Fruit fly (Drosophila melanogaster) whole organism, embryonic: ENCODE results near the gene CG14024.

Source experiments
- Blimp-1 ChIP-seq: fragments of 200-800 bp; sonication (Bioruptor generic); optimal IDR thresholded peaks from 3 replicates; lab custom pipeline; 2018; ENCODE audit warnings: missing biosample characterization, missing genetic modification characterization, mild to moderate bottlenecking, moderate library complexity, missing genetic modification reagents
- BtbVII ChIP-seq: fragments of 200-800 bp; sonication (Bioruptor generic); optimal IDR thresholded peaks from 3 replicates; lab custom pipeline; 2017; ENCODE audit warnings: missing biosample characterization, mild to moderate bottlenecking, missing genetic modification characterization
- CG10959 ChIP-seq: fragments of 200-800 bp; sonication (Bioruptor generic); IDR thresholded peaks from 2 replicates; pipeline ENCODE4 v1.3.6; 2022; ENCODE audit warnings: missing biosample characterization, missing genetic modification characterization
- CG11560 ChIP-seq: fragments of 200-800 bp; sonication (Bioruptor generic); IDR thresholded peaks from 3 replicates; pipeline ENCODE4 v1.3.6; 2022; ENCODE audit warnings: missing biosample characterization, missing genetic modification characterization
- CG12744 ChIP-seq: fragments of 200-800 bp; sonication (Bioruptor generic); optimal IDR thresholded peaks from 2 replicates; lab custom pipeline; 2016; ENCODE audit warnings: missing biosample characterization, missing genetic modification characterization
- CG13287 ChIP-seq: fragments of 200-800 bp; sonication (Bioruptor generic); IDR thresholded peaks from 2 replicates; pipeline ENCODE4 v1.3.6; 2022; ENCODE audit warnings: missing biosample characterization, missing genetic modification characterization; ENCODE audit not compliant: partially characterized antibody
- CG15011 ChIP-seq: fragments of 200-800 bp; sonication (Bioruptor generic); optimal IDR thresholded peaks from 3 replicates; lab custom pipeline; 2018; ENCODE audit warnings: missing biosample characterization, mild to moderate bottlenecking, missing genetic modification characterization
- CG18599 ChIP-seq: fragments of 200-800 bp; sonication (Bioruptor generic); optimal IDR thresholded peaks from 3 replicates; lab custom pipeline; 2017; ENCODE audit warnings: missing biosample characterization, missing genetic modification characterization, mild to moderate bottlenecking, moderate library complexity, missing genetic modification reagents
- CG18619 ChIP-seq: fragments of 200-800 bp; sonication (Bioruptor generic); optimal IDR thresholded peaks from 3 replicates; lab custom pipeline; 2017; ENCODE audit warnings: missing biosample characterization, mild to moderate bottlenecking, missing genetic modification characterization
- CG2120 ChIP-seq: fragments of 200-800 bp; sonication (Bioruptor generic); optimal IDR thresholded peaks from 3 replicates; lab custom pipeline; 2016; ENCODE audit warnings: missing biosample characterization, missing genetic modification characterization
- CG3163 ChIP-seq: fragments of 200-800 bp; sonication (Bioruptor generic); optimal IDR thresholded peaks from 3 replicates; lab custom pipeline; 2016; ENCODE audit warnings: missing biosample characterization, missing genetic modification characterization
- CG32532 ChIP-seq: fragments of 200-800 bp; sonication (Bioruptor generic); IDR thresholded peaks from 2 replicates; pipeline ENCODE4 v1.3.6; 2022; ENCODE audit warnings: missing biosample characterization, missing genetic modification characterization
- CG33557 ChIP-seq: fragments of 200-800 bp; sonication (Bioruptor generic); optimal IDR thresholded peaks from 2 replicates; lab custom pipeline; 2019; ENCODE audit warnings: missing biosample characterization, mild to moderate bottlenecking, missing genetic modification characterization, moderate library complexity
- CG4328 ChIP-seq: fragments of 200-800 bp; sonication (Bioruptor generic); optimal IDR thresholded peaks from 3 replicates; lab custom pipeline; 2017; ENCODE audit warnings: missing biosample characterization, missing genetic modification reagents, missing genetic modification characterization
- CG4424 ChIP-seq: fragments of 200-800 bp; sonication (Bioruptor generic); optimal IDR thresholded peaks from 3 replicates; lab custom pipeline; 2016; ENCODE audit warnings: missing biosample characterization, missing genetic modification characterization
- CG6854 ChIP-seq: fragments of 200-800 bp; sonication (Bioruptor generic); optimal IDR thresholded peaks from 3 replicates; lab custom pipeline; 2017; ENCODE audit warnings: missing biosample characterization, mild to moderate bottlenecking, missing genetic modification characterization
- CkIIα-i1 ChIP-seq: fragments of 200-800 bp; sonication (Bioruptor generic); IDR thresholded peaks from 2 replicates; pipeline ENCODE4 v1.3.6; 2022; ENCODE audit warnings: missing biosample characterization, missing genetic modification characterization
- D19A ChIP-seq: fragments of 200-800 bp; optimal IDR thresholded peaks from 3 replicates; lab custom pipeline; 2019; ENCODE audit warnings: missing biosample characterization, mild to moderate bottlenecking, missing genetic modification characterization, moderate library complexity
- D19B ChIP-seq: fragments of 200-800 bp; sonication (Bioruptor generic); optimal IDR thresholded peaks from 2 replicates; lab custom pipeline; 2017; ENCODE audit warnings: missing biosample characterization, mild to moderate bottlenecking, missing genetic modification characterization
- Drgx ChIP-seq: fragments of 200-800 bp; sonication (Bioruptor generic); IDR thresholded peaks from 2 replicates; pipeline ENCODE4 v1.3.6; 2022; ENCODE audit warnings: missing biosample characterization, missing genetic modification characterization
- GATAe ChIP-seq: fragments of 200-800 bp; sonication (Bioruptor generic); conservative IDR thresholded peaks from 2 replicates; pipeline ENCODE4 v1.3.6; 2022; ENCODE audit warnings: missing biosample characterization, missing genetic modification characterization
- HHEX ChIP-seq: fragments of 200-800 bp; sonication (Bioruptor generic); optimal IDR thresholded peaks from 3 replicates; lab custom pipeline; 2017; ENCODE audit warnings: missing biosample characterization, mild to moderate bottlenecking, missing genetic modification characterization, missing genetic modification reagents
- HLH54F ChIP-seq: fragments of 200-800 bp; sonication (Bioruptor generic); optimal IDR thresholded peaks from 3 replicates; lab custom pipeline; 2016; ENCODE audit warnings: missing biosample characterization, missing genetic modification characterization
- HLHmδ ChIP-seq: fragments of 200-800 bp; sonication (Bioruptor generic); optimal IDR thresholded peaks from 2 replicates; lab custom pipeline; 2018; ENCODE audit warnings: missing biosample characterization, mild to moderate bottlenecking, missing genetic modification characterization, moderate library complexity
- Myb ChIP-seq: fragments of 200-800 bp; sonication (Bioruptor generic); optimal IDR thresholded peaks from 2 replicates; lab custom pipeline; 2016; ENCODE audit warnings: missing biosample characterization, missing genetic modification characterization
- Ssrp ChIP-seq: fragments of 200-800 bp; sonication (Bioruptor generic); optimal IDR thresholded peaks from 2 replicates; lab custom pipeline; 2018; ENCODE audit warnings: missing biosample characterization, mild to moderate bottlenecking, missing genetic modification characterization, moderate library complexity
- ap ChIP-seq: fragments of 200-800 bp; sonication (Bioruptor generic); IDR thresholded peaks from 2 replicates; pipeline ENCODE4 v1.3.6; 2022; ENCODE audit warnings: missing biosample characterization, missing genetic modification characterization
- ash1 ChIP-seq: fragments of 200-800 bp; sonication (Bioruptor generic); optimal IDR thresholded peaks from 2 replicates; lab custom pipeline; 2018; ENCODE audit warnings: missing biosample characterization, mild to moderate bottlenecking, missing genetic modification characterization
- caup ChIP-seq: fragments of 200-800 bp; sonication (Bioruptor generic); optimal IDR thresholded peaks from 3 replicates; lab custom pipeline; 2017; ENCODE audit warnings: missing biosample characterization, mild to moderate bottlenecking, missing genetic modification characterization, moderate library complexity; ENCODE audit not compliant: severe bottlenecking
- chinmo ChIP-seq: fragments of 200-800 bp; sonication (Bioruptor generic); IDR thresholded peaks from 4 replicates; pipeline ENCODE4 v1.3.6; 2022; ENCODE audit warnings: missing biosample characterization, missing genetic modification characterization; ENCODE audit not compliant: partially characterized antibody
- crol ChIP-seq: fragments of 200-800 bp; sonication (Bioruptor generic); IDR thresholded peaks from 2 replicates; pipeline ENCODE4 v1.3.6; 2022; ENCODE audit warnings: missing biosample characterization, missing genetic modification characterization
- disco-r ChIP-seq: fragments of 200-800 bp; sonication (Bioruptor generic); optimal IDR thresholded peaks from 2 replicates; lab custom pipeline; 2016; ENCODE audit warnings: missing biosample characterization, missing genetic modification characterization
- dysf ChIP-seq: fragments of 200-800 bp; sonication (Bioruptor generic); IDR thresholded peaks from 3 replicates; pipeline ENCODE4 v1.3.6; 2022; ENCODE audit warnings: missing biosample characterization, missing genetic modification characterization
- gem ChIP-seq: fragments of 200-800 bp; sonication (Bioruptor generic); optimal IDR thresholded peaks from 2 replicates; lab custom pipeline; 2019; ENCODE audit warnings: missing biosample characterization, mild to moderate bottlenecking, missing genetic modification characterization, moderate library complexity
- grn ChIP-seq: fragments of 200-800 bp; sonication (Bioruptor generic); optimal IDR thresholded peaks from 3 replicates; lab custom pipeline; 2017; ENCODE audit warnings: missing biosample characterization, missing genetic modification characterization
- h ChIP-seq: fragments of >200 bp; optimal IDR thresholded peaks from 2 replicates; lab custom pipeline; 2017
- hb ChIP-seq: fragments of 200-800 bp; sonication (Bioruptor generic); IDR thresholded peaks from 3 replicates; pipeline ENCODE4 v1.3.6; 2022; ENCODE audit warnings: missing biosample characterization, missing genetic modification characterization; ENCODE audit not compliant: partially characterized antibody
- lab ChIP-seq: fragments of 200-800 bp; sonication (Bioruptor generic); optimal IDR thresholded peaks from 3 replicates; lab custom pipeline; 2017; ENCODE audit warnings: missing biosample characterization, missing genetic modification characterization, mild to moderate bottlenecking, moderate library complexity, missing genetic modification reagents
- lilli ChIP-seq: fragments of 200-800 bp; sonication (Bioruptor generic); optimal IDR thresholded peaks from 3 replicates; lab custom pipeline; 2016; ENCODE audit warnings: missing biosample characterization, missing genetic modification characterization
- pb ChIP-seq: fragments of 200-800 bp; sonication (Bioruptor generic); optimal IDR thresholded peaks from 3 replicates; lab custom pipeline; 2016; ENCODE audit warnings: missing biosample characterization, missing genetic modification characterization
- peb ChIP-seq: fragments of 200-800 bp; sonication (Bioruptor generic); IDR thresholded peaks from 2 replicates; pipeline ENCODE4 v1.3.6; 2022; ENCODE audit warnings: missing biosample characterization, missing genetic modification characterization
- pita ChIP-seq: fragments of 200-800 bp; sonication (Bioruptor generic); optimal IDR thresholded peaks from 2 replicates; lab custom pipeline; 2017; ENCODE audit warnings: missing biosample characterization, mild to moderate bottlenecking, missing genetic modification characterization
- sens ChIP-seq: fragments of 200-800 bp; sonication (Bioruptor generic); peaks from one replicate; lab custom pipeline; 2016; ENCODE audit warnings: missing biosample characterization, missing genetic modification characterization
- slbo ChIP-seq: fragments of 200-800 bp; sonication (Bioruptor generic); IDR thresholded peaks from 2 replicates; pipeline ENCODE4 v1.3.6; 2022; ENCODE audit warnings: missing biosample characterization, missing genetic modification characterization
- sr ChIP-seq: fragments of 200-800 bp; sonication (Bioruptor generic); IDR thresholded peaks from 3 replicates; pipeline ENCODE4 v1.3.6; 2022; ENCODE audit warnings: missing biosample characterization, missing genetic modification characterization
- tap ChIP-seq: fragments of 200-800 bp; optimal IDR thresholded peaks from 3 replicates; lab custom pipeline; 2019; ENCODE audit warnings: missing biosample characterization, mild to moderate bottlenecking, missing genetic modification characterization, moderate library complexity
- unc-4 ChIP-seq: fragments of 200-800 bp; sonication (Bioruptor generic); IDR thresholded peaks from 2 replicates; pipeline ENCODE4 v1.3.6; 2022; ENCODE audit warnings: missing biosample characterization, missing genetic modification characterization; ENCODE audit not compliant: partially characterized antibody
- yki ChIP-seq: fragments of >200 bp; optimal IDR thresholded peaks from 3 replicates; lab custom pipeline; 2018

Gene CG14024

dm6 chr2L:5268198-5268597 is 46.5 kb downstream of the CG14024 start, which contains the start of gene Cyp4ac3:
Gene Cyp4ac3 (plus strand): TSS chr2L:5268498.
- TF ChIP-seq Blimp-1, result peak; percentile 41
- no peak for TF ChIP-seq caup (GFP tag; lab: Kevin White, UChicago)
- TF ChIP-seq CG13287 (GFP tag; lab: Robert Waterston, UW), result no peak

- no peak for TF ChIP-seq Myb (GFP tag; lab: Kevin White, UChicago)
- no peak for TF ChIP-seq ap (GFP tag; lab: Robert Waterston, UW)
- no peak for TF ChIP-seq unc-4
- no peak for TF ChIP-seq tap (tag; lab: Kevin White, UChicago)
- TF ChIP-seq CkIIα-i1 (GFP tag; lab: Robert Waterston, UW), result no peak
- no peak for TF ChIP-seq BtbVII (GFP tag; lab: Kevin White, UChicago)
- TF ChIP-seq CG10959 (GFP tag; lab: Robert Waterston, UW), result no peak
- TF ChIP-seq CG32532, result no peak
- TF ChIP-seq gem (tag; lab: Kevin White, UChicago), result no peak
- TF ChIP-seq hb, result no peak
- TF ChIP-seq Drgx (GFP tag; lab: Robert Waterston, UW), result no peak
- no peak for TF ChIP-seq lab (GFP tag; lab: Kevin White, UChicago)
- no peak for TF ChIP-seq CG18619 (GFP tag; lab: Kevin White, UChicago)
- TF ChIP-seq HLH54F (GFP tag; lab: Kevin White, UChicago), result no peak
- TF ChIP-seq chinmo (GFP tag; lab: Robert Waterston, UW), result no peak
- no peak for TF ChIP-seq CG11560
Observed at dm6 chr2L:5266092-5266491, 48.6 kb downstream of the CG14024 start, which contains the start of gene Cyp4ac2. Gene Cyp4ac2 (plus strand): TSS chr2L:5266392.

DNA sequence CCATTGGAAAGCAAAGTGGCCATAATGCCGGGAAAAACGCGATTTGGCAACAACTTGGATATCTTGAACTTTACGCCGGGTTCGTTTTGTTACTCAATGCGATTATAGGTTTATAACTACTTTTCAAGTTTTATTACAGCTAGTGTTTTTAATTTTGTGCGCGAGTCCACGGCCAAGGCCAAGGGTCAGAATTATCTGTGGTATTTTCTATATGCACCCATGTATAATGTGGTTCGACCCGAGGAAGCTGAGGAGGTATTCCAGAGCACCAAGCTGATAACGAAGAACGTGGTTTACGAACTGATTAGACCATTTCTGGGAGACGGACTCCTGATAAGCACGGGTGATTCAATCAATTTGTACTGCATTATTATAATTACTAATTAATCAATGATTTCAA is 50.5 kb downstream of the CG14024 start:
- TF ChIP-seq HHEX, result no peak
- TF ChIP-seq disco-r (GFP tag; lab: Kevin White, UChicago), result no peak
- no peak for TF ChIP-seq crol
- no peak for TF ChIP-seq CG15011
- TF ChIP-seq CG12744, result no peak
- no peak for TF ChIP-seq D19B (GFP tag; lab: Kevin White, UChicago)
- TF ChIP-seq slbo (GFP tag; lab: Robert Waterston, UW), result no peak
- TF ChIP-seq h (lab: Kevin White, UChicago), result no peak
- no peak for TF ChIP-seq CG3163 (GFP tag; lab: Kevin White, UChicago)
- no peak for TF ChIP-seq ash1
- TF ChIP-seq CG18599 (GFP tag; lab: Kevin White, UChicago), result no peak
- no peak for TF ChIP-seq sr (GFP tag; lab: Robert Waterston, UW)
- no peak for TF ChIP-seq gem (tag; lab: Kevin White, UChicago)
- no peak for TF ChIP-seq dysf (GFP tag; lab: Robert Waterston, UW)
- no peak for TF ChIP-seq CG6854 (GFP tag; lab: Kevin White, UChicago)
- no peak for TF ChIP-seq tap (tag; lab: Kevin White, UChicago)
- TF ChIP-seq Ssrp (tag; lab: Kevin White, UChicago), result no peak

DNA sequence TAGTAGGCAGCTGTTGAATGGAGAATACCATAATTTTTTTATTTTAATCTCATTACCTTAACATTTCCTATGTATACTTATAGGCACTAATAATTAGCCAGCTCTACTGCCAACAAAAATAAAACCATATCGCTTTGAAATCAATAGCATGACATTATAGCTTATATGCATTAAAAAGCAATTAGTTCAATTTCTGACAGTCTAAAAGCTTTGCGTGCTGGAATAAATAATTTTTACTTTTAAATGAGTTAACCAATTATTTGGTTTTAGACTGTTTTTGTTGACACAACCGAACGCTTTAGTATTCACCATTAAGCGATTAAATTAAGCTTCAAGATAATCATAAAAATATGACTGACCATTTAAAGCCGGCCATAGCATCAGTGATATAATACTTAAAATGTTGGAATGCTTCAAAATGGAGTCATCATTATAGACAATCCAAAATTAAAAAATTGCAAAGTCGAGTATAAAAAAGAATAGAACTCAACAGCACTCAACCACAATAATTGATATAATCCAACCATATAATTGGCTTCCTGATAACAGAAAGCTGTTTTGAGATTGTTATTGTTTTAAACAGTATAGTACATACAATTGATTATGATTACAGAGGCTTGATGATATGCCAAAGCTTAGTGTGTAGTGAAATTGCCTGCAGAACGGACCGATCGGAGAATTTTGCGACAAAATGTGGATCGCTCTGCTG is 51.2 kb downstream of the CG14024 start, which contains the start of gene Cyp4ac1:
Gene Cyp4ac1, plus strand, starts transcription at position 659 of the 709 bp plus-strand sequence.
- TF ChIP-seq GATAe (GFP tag; lab: Robert Waterston, UW), result no peak
- TF ChIP-seq grn (GFP tag; lab: Kevin White, UChicago), result no peak
- no peak for TF ChIP-seq CG4328 (GFP tag; lab: Kevin White, UChicago)
- TF ChIP-seq sens (GFP tag; lab: Kevin White, UChicago), result peak; percentile 13
- TF ChIP-seq HLHmδ, result no peak
- no peak for TF ChIP-seq CG33557 (GFP tag; lab: Kevin White, UChicago)
- TF ChIP-seq pita (GFP tag; lab: Kevin White, UChicago), result no peak
- TF ChIP-seq CG4424 (GFP tag; lab: Kevin White, UChicago), result no peak
- TF ChIP-seq yki (lab: Kevin White, UChicago), result no peak
- no peak for TF ChIP-seq CG2120 (GFP tag; lab: Kevin White, UChicago)
- TF ChIP-seq lilli (GFP tag; lab: Kevin White, UChicago), result no peak
- TF ChIP-seq pb (GFP tag; lab: Kevin White, UChicago), result no peak
- TF ChIP-seq peb (GFP tag; lab: Robert Waterston, UW), result no peak
- no peak for TF ChIP-seq D19A (tag; lab: Kevin White, UChicago)
- TF ChIP-seq lab (GFP tag; lab: Kevin White, UChicago), result peak; percentile 53
